Fruit fly (Drosophila melanogaster): Measurements from ENCODE around the gene ver.

DNA sequence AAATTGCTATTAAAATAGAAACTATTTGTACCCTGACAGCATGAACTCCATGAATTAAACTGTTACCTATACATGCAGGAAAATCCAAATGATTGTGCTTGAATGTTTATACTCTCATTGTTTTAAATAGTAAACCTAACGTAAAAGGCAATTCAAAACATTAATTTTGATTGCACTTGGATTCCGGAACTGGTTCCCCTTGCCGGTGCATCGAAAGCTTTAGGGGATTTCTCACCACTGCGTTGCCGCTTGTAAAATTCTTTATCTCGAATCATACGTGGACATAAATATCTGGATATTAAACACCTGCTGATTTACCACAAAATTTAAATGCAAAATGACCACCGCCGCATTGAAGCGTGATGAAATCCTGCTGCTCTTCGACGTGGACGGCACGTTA is 10.5 kb downstream of the ver start, which contains the start of gene Pmm2:
- no peak for TF ChIP-seq h (optimal IDR thresholded peaks at IDR 0.05)
- TF ChIP-seq psq (optimal IDR thresholded peaks at IDR 0.05): no peak
- no peak for TF ChIP-seq Sin3A (optimal IDR thresholded peaks at IDR 0.05)
- TF ChIP-seq Myc (optimal IDR thresholded peaks at IDR 0.05): no peak
- no peak for TF ChIP-seq ttk (optimal IDR thresholded peaks at IDR 0.05)

Measured in Kc167 (cell line).